Fruit fly (Drosophila melanogaster) whole organism, embryonic: ENCODE results near the gene CG18233.

Experiments
- Abd-B ChIP-seq: fragments of 200-800 bp; sonication (Bioruptor generic); optimal IDR thresholded peaks from 2 replicates; lab custom pipeline; 2018; ENCODE audit warnings: missing biosample characterization, mild to moderate bottlenecking, missing genetic modification characterization, moderate library complexity
- BEAF-32 ChIP-seq: fragments of 200-800 bp; sonication (Bioruptor generic); optimal IDR thresholded peaks from 3 replicates; lab custom pipeline; 2017; ENCODE audit warnings: missing biosample characterization, missing genetic modification characterization, mild to moderate bottlenecking, moderate library complexity, missing genetic modification reagents
- Blimp-1 ChIP-seq: fragments of 200-800 bp; sonication (Bioruptor generic); optimal IDR thresholded peaks from 3 replicates; lab custom pipeline; 2018; ENCODE audit warnings: missing biosample characterization, missing genetic modification characterization, mild to moderate bottlenecking, moderate library complexity, missing genetic modification reagents
- CG10321 ChIP-seq: fragments of 200-800 bp; sonication (Bioruptor generic); IDR thresholded peaks from 2 replicates; pipeline ENCODE4 v1.3.6; 2022; ENCODE audit warnings: missing biosample characterization, missing genetic modification characterization
- CG11085 ChIP-seq: fragments of 200-800 bp; sonication (Bioruptor generic); IDR thresholded peaks from 2 replicates; pipeline ENCODE4 v1.3.6; 2022; ENCODE audit warnings: missing biosample characterization, missing genetic modification characterization
- CG11247 ChIP-seq: fragments of 200-800 bp; sonication (Bioruptor generic); IDR thresholded peaks from 2 replicates; pipeline ENCODE4 v1.3.6; 2022; ENCODE audit warnings: missing biosample characterization, missing genetic modification characterization
- CG12391 ChIP-seq: fragments of 200-800 bp; sonication (Bioruptor generic); optimal IDR thresholded peaks from 3 replicates; lab custom pipeline; 2018; ENCODE audit warnings: missing biosample characterization, mild to moderate bottlenecking, missing genetic modification characterization, moderate library complexity
- CG12942 ChIP-seq: fragments of 200-800 bp; sonication (Bioruptor generic); optimal IDR thresholded peaks from 3 replicates; lab custom pipeline; 2016; ENCODE audit warnings: missing biosample characterization, missing genetic modification characterization
- CG14441 ChIP-seq: fragments of 200-800 bp; sonication (Bioruptor generic); IDR thresholded peaks from 2 replicates; pipeline ENCODE4 v1.3.6; 2022; ENCODE audit warnings: missing biosample characterization, missing genetic modification characterization
- CG16779 ChIP-seq: fragments of 200-800 bp; sonication (Bioruptor generic); IDR thresholded peaks from 2 replicates; pipeline ENCODE4 v1.3.6; 2022; ENCODE audit warnings: missing biosample characterization, missing genetic modification characterization
- CG17186 ChIP-seq: fragments of 200-800 bp; sonication (Bioruptor generic); optimal IDR thresholded peaks from 3 replicates; lab custom pipeline; 2017; ENCODE audit warnings: missing biosample characterization, missing genetic modification reagents, missing genetic modification characterization
- CG2712 ChIP-seq: fragments of 200-800 bp; optimal IDR thresholded peaks from 3 replicates; lab custom pipeline; 2019; ENCODE audit warnings: missing biosample characterization, mild to moderate bottlenecking, missing genetic modification characterization, moderate library complexity
- CG2889 ChIP-seq: fragments of 200-800 bp; sonication (Bioruptor generic); IDR thresholded peaks from 3 replicates; pipeline ENCODE4 v1.3.6; 2022; ENCODE audit warnings: missing biosample characterization, missing genetic modification characterization
- CG30431 ChIP-seq: fragments of 200-800 bp; sonication (Bioruptor generic); optimal IDR thresholded peaks from 2 replicates; lab custom pipeline; 2017; ENCODE audit warnings: missing biosample characterization, missing genetic modification characterization
- CG31365 ChIP-seq: fragments of 200-800 bp; sonication (Bioruptor generic); optimal IDR thresholded peaks from 2 replicates; lab custom pipeline; 2018; ENCODE audit warnings: missing biosample characterization, mild to moderate bottlenecking, missing genetic modification characterization
- CG32532 ChIP-seq: fragments of 200-800 bp; sonication (Bioruptor generic); IDR thresholded peaks from 2 replicates; pipeline ENCODE4 v1.3.6; 2022; ENCODE audit warnings: missing biosample characterization, missing genetic modification characterization
- CG33557 ChIP-seq: fragments of 200-800 bp; sonication (Bioruptor generic); optimal IDR thresholded peaks from 2 replicates; lab custom pipeline; 2019; ENCODE audit warnings: missing biosample characterization, mild to moderate bottlenecking, missing genetic modification characterization, moderate library complexity
- CG3726 ChIP-seq: fragments of 200-800 bp; sonication (Bioruptor generic); IDR thresholded peaks from 3 replicates; pipeline ENCODE4, ENCODE4 v1.3.6; 2022; ENCODE audit warnings: missing biosample characterization, missing genetic modification characterization
- CG4424 ChIP-seq: fragments of 200-800 bp; sonication (Bioruptor generic); optimal IDR thresholded peaks from 3 replicates; lab custom pipeline; 2016; ENCODE audit warnings: missing biosample characterization, missing genetic modification characterization
- CG6689 ChIP-seq: fragments of 200-800 bp; sonication (Bioruptor generic); IDR thresholded peaks from 2 replicates; pipeline ENCODE4 v1.3.6; 2022; ENCODE audit warnings: missing biosample characterization, missing genetic modification characterization
- CG7372 ChIP-seq: fragments of 200-800 bp; sonication (Bioruptor generic); IDR thresholded peaks from 2 replicates; pipeline ENCODE4 v1.3.6; 2022; ENCODE audit warnings: missing biosample characterization, missing genetic modification characterization
- CG7928 ChIP-seq: fragments of 200-800 bp; sonication (Bioruptor generic); optimal IDR thresholded peaks from 2 replicates; lab custom pipeline; 2017; ENCODE audit warnings: missing biosample characterization, mild to moderate bottlenecking, missing genetic modification characterization
- CG8924 ChIP-seq: fragments of 200-800 bp; optimal IDR thresholded peaks from 3 replicates; lab custom pipeline; 2019; ENCODE audit warnings: missing biosample characterization, mild to moderate bottlenecking, missing genetic modification characterization, moderate library complexity
- CG9876 ChIP-seq: fragments of 200-800 bp; sonication (Bioruptor generic); optimal IDR thresholded peaks from 2 replicates; lab custom pipeline; 2016; ENCODE audit warnings: missing biosample characterization, missing genetic modification characterization
- D ChIP-seq, 2 experiments: fragments of 200-800 bp in 1 of 2; fragments of >200 bp in 1 of 2; sonication (Bioruptor generic) in 1 of 2; optimal IDR thresholded peaks; 2 replicates in 1 of 2; 3 replicates in 1 of 2; lab custom pipeline; 2017; ENCODE audit warnings: mild to moderate bottlenecking in 1 of 2, missing biosample characterization in 1 of 2, missing genetic modification characterization in 1 of 2, missing genetic modification reagents in 1 of 2
- D19A ChIP-seq: fragments of 200-800 bp; optimal IDR thresholded peaks from 3 replicates; lab custom pipeline; 2019; ENCODE audit warnings: missing biosample characterization, mild to moderate bottlenecking, missing genetic modification characterization, moderate library complexity
- Doc2 ChIP-seq: fragments of 200-800 bp; sonication (Bioruptor generic); IDR thresholded peaks from 2 replicates; pipeline ENCODE4 v1.3.6; 2022; ENCODE audit warnings: missing biosample characterization, missing genetic modification characterization
- Eip74EF ChIP-seq, 2 experiments: fragments of 200-800 bp in 1 of 2; fragments of >200 bp in 1 of 2; sonication (Bioruptor generic) in 1 of 2; optimal IDR thresholded peaks; 2 replicates each; lab custom pipeline; 2017 to 2019; ENCODE audit warnings: missing biosample characterization in 2 of 2, missing genetic modification characterization in 2 of 2, mild to moderate bottlenecking in 1 of 2, moderate library complexity in 1 of 2
- Elba2 ChIP-seq: fragments of 200-800 bp; sonication (Bioruptor generic); optimal IDR thresholded peaks from 3 replicates; lab custom pipeline; 2016; ENCODE audit warnings: missing biosample characterization, missing genetic modification characterization
- H15 ChIP-seq: fragments of 200-800 bp; sonication (Bioruptor generic); IDR thresholded peaks from 3 replicates; pipeline ENCODE4 v1.3.6; 2022; ENCODE audit warnings: missing biosample characterization, missing genetic modification characterization
- NC2β ChIP-seq: fragments of 200-800 bp; sonication (Bioruptor generic); optimal IDR thresholded peaks from 2 replicates; lab custom pipeline; 2016; ENCODE audit warnings: missing biosample characterization, missing genetic modification characterization
- NfI ChIP-seq: fragments of 200-800 bp; sonication (Bioruptor generic); optimal IDR thresholded peaks from 3 replicates; lab custom pipeline; 2018; ENCODE audit warnings: missing biosample characterization, mild to moderate bottlenecking, missing genetic modification characterization, moderate library complexity
- Opbp ChIP-seq: fragments of 200-800 bp; sonication (Bioruptor generic); IDR thresholded peaks from 3 replicates; pipeline ENCODE4 v1.3.6; 2022; ENCODE audit warnings: missing biosample characterization, missing genetic modification characterization; ENCODE audit not compliant: partially characterized antibody
- Poxn ChIP-seq: fragments of 200-800 bp; sonication (Bioruptor generic); IDR thresholded peaks from 2 replicates; pipeline ENCODE4 v1.3.6; 2022; ENCODE audit warnings: missing biosample characterization, missing genetic modification characterization
- Xrp1 ChIP-seq: fragments of 200-800 bp; sonication (Bioruptor generic); IDR thresholded peaks from 2 replicates; pipeline ENCODE4 v1.3.6; 2022; ENCODE audit warnings: missing biosample characterization, missing genetic modification characterization
- ap ChIP-seq: fragments of 200-800 bp; sonication (Bioruptor generic); IDR thresholded peaks from 2 replicates; pipeline ENCODE4 v1.3.6; 2022; ENCODE audit warnings: missing biosample characterization, missing genetic modification characterization
- ato ChIP-seq: fragments of 200-800 bp; sonication (Bioruptor generic); IDR thresholded peaks from 2 replicates; pipeline ENCODE4 v1.3.6; 2022; ENCODE audit warnings: missing biosample characterization, missing genetic modification characterization; ENCODE audit not compliant: partially characterized antibody
- croc ChIP-seq: fragments of 200-800 bp; sonication (Bioruptor generic); conservative IDR thresholded peaks from 3 replicates; pipeline ENCODE4 v1.3.6; 2022; ENCODE audit warnings: missing biosample characterization, missing genetic modification characterization
- dpn ChIP-seq, 2 experiments: fragments of 200-800 bp; sonication (Bioruptor generic); optimal IDR thresholded peaks; 3 replicates each; lab custom pipeline; 2016; ENCODE audit warnings: missing biosample characterization in 2 of 2, missing genetic modification characterization in 2 of 2
- ewg ChIP-seq: fragments of 200-800 bp; sonication (Bioruptor generic); optimal IDR thresholded peaks from 3 replicates; lab custom pipeline; 2017; ENCODE audit warnings: mild to moderate bottlenecking, missing biosample characterization, missing genetic modification reagents, missing genetic modification characterization
- exex ChIP-seq: fragments of 200-800 bp; sonication (Bioruptor generic); optimal IDR thresholded peaks from 4 replicates; lab custom pipeline; 2018; ENCODE audit warnings: missing biosample characterization, mild to moderate bottlenecking, missing genetic modification characterization, moderate library complexity
- h ChIP-seq: fragments of >200 bp; optimal IDR thresholded peaks from 2 replicates; lab custom pipeline; 2017
- hb ChIP-seq: fragments of 200-800 bp; sonication (Bioruptor generic); IDR thresholded peaks from 3 replicates; pipeline ENCODE4 v1.3.6; 2022; ENCODE audit warnings: missing biosample characterization, missing genetic modification characterization; ENCODE audit not compliant: partially characterized antibody
- ind ChIP-seq: fragments of 200-800 bp; sonication (Bioruptor generic); optimal IDR thresholded peaks from 3 replicates; lab custom pipeline; 2016; ENCODE audit warnings: missing biosample characterization, missing genetic modification characterization
- inv ChIP-seq: fragments of 200-800 bp; sonication (Bioruptor generic); IDR thresholded peaks from 2 replicates; pipeline ENCODE4 v1.3.6; 2022; ENCODE audit warnings: missing biosample characterization, missing genetic modification characterization; ENCODE audit not compliant: partially characterized antibody
- lilli ChIP-seq: fragments of 200-800 bp; sonication (Bioruptor generic); optimal IDR thresholded peaks from 3 replicates; lab custom pipeline; 2016; ENCODE audit warnings: missing biosample characterization, missing genetic modification characterization
- pan ChIP-seq, 4 experiments: fragments of >200 bp in 3 of 4; fragments of 200-800 bp in 1 of 4; sonication (Bioruptor generic) in 1 of 4; optimal IDR thresholded peaks in 3 of 4; IDR thresholded peaks in 1 of 4; 2 replicates each; pipeline versions ENCODE4 v1.3.6 to Lab custom; 2017 to 2022; ENCODE audit warnings: missing biosample characterization in 2 of 4, missing genetic modification characterization in 2 of 4, mixed read lengths in 1 of 4
- pnt ChIP-seq: fragments of 200-800 bp; sonication (Bioruptor generic); optimal IDR thresholded peaks from 3 replicates; lab custom pipeline; 2016; ENCODE audit warnings: missing biosample characterization, missing genetic modification characterization
- sisA ChIP-seq: fragments of 200-800 bp; sonication (Bioruptor generic); IDR thresholded peaks from 2 replicates; pipeline ENCODE4 v1.3.6; 2022; ENCODE audit warnings: missing biosample characterization, missing genetic modification characterization
- wor ChIP-seq: fragments of 200-800 bp; sonication (Bioruptor generic); IDR thresholded peaks from 2 replicates; pipeline ENCODE4 v1.3.6; 2022; ENCODE audit warnings: missing biosample characterization, missing genetic modification characterization

The CG18233 gene

DNA sequence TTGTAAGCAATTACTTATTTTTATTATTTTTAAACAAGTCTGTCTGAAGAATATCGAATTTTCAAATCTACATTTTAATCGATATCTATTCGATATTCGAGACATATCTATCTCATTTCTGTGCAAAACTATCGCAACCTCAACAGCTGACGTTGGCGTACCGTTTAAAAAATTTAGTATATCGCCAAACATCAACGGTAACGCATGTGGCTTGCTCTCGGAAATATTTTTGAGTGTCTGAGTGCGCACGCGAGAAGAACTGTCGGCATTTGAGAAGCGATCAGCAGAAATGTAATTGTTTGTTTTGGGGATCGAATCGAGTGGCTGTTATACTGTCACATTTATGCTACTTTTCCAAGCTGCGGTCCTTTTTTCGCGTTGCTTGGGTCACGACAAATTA lies 20.5 kb downstream of the CG18233 start, which contains the start of gene MYPT-75D (continued):
- TF ChIP-seq D19A, result peak; percentile 36
- no peak for TF ChIP-seq Doc2
- TF ChIP-seq CG12942 (GFP tag; lab: Kevin White, UChicago), result no peak
- peak; percentile 21 for TF ChIP-seq NfI (GFP tag; lab: Kevin White, UChicago)
- peak; percentile 24 for TF ChIP-seq CG33557 (GFP tag; lab: Kevin White, UChicago)
- TF ChIP-seq CG11247 (GFP tag; lab: Robert Waterston, UW), result no peak
- TF ChIP-seq hb (GFP tag; lab: Robert Waterston, UW), result peak; percentile 68; the same call in 2 of the 3 replicates
- TF ChIP-seq Opbp (GFP tag; lab: Robert Waterston, UW), result peak; percentile 97
- no peak for TF ChIP-seq croc (GFP tag; lab: Robert Waterston, UW)
- TF ChIP-seq CG2889 (GFP tag; lab: Robert Waterston, UW), result no peak
- no peak for TF ChIP-seq ap (GFP tag; lab: Robert Waterston, UW)
- TF ChIP-seq CG2712 (tag; lab: Kevin White, UChicago), result peak; percentile 46
- no peak for TF ChIP-seq Poxn (GFP tag; lab: Robert Waterston, UW)
- TF ChIP-seq h, result no peak
- TF ChIP-seq Elba2 (GFP tag; lab: Kevin White, UChicago), result no peak
- no peak for TF ChIP-seq CG10321 (GFP tag; lab: Robert Waterston, UW)
- peak; percentile 24 for TF ChIP-seq CG31365 (tag; lab: Kevin White, UChicago)
- peak; percentile 56 for TF ChIP-seq CG8924
- TF ChIP-seq CG4424 (GFP tag; lab: Kevin White, UChicago), result no peak
- TF ChIP-seq exex, result peak; percentile 39
- peak in 1 of 2 experiments; percentile 19 for TF ChIP-seq Eip74EF (GFP tag; optimal IDR thresholded peaks at IDR 0.05; lab: Kevin White, UChicago)
- no peak for TF ChIP-seq pan (optimal IDR thresholded peaks at IDR 0.05; lab: Kevin White, UChicago)
- peak in 1 of 2 experiments; percentile 12 for TF ChIP-seq pan (GFP tag; optimal IDR thresholded peaks at IDR 0.05 in 1 of 2, IDR thresholded peaks at IDR 0.05 in 1 of 2)
- peak; percentile 82 for TF ChIP-seq inv (GFP tag; lab: Robert Waterston, UW)
- TF ChIP-seq dpn (GFP tag; optimal IDR thresholded peaks at IDR 0.05; lab: Kevin White, UChicago), result peak in 1 of 2 experiments; percentile 27
- no peak for TF ChIP-seq CG14441 (GFP tag; lab: Robert Waterston, UW)
- TF ChIP-seq NC2β, result no peak
- peak; percentile 29; the same call in 1 of the 2 replicates for TF ChIP-seq CG32532
- TF ChIP-seq CG6689 (GFP tag; lab: Robert Waterston, UW), result no peak
- no peak for TF ChIP-seq H15
- TF ChIP-seq CG30431 (GFP tag; lab: Kevin White, UChicago), result no peak
- TF ChIP-seq sisA (GFP tag; lab: Robert Waterston, UW), result no peak
- no peak for TF ChIP-seq Blimp-1
- TF ChIP-seq wor (GFP tag; lab: Robert Waterston, UW), result no peak
- TF ChIP-seq ewg, result no peak
- TF ChIP-seq CG16779 (GFP tag; lab: Robert Waterston, UW), result 0 out of 2 replicates have a peak, but pooled peaks have one; percentile 35
- TF ChIP-seq pnt (GFP tag; lab: Kevin White, UChicago), result no peak
- no peak for TF ChIP-seq CG11085 (GFP tag; lab: Robert Waterston, UW)
- no peak for TF ChIP-seq lilli (GFP tag; lab: Kevin White, UChicago)
- TF ChIP-seq ind (GFP tag; lab: Kevin White, UChicago), result no peak
- peak; percentile 89 for TF ChIP-seq BEAF-32 (GFP tag; lab: Kevin White, UChicago)
- TF ChIP-seq CG9876 (GFP tag; lab: Kevin White, UChicago), result no peak
- no peak for TF ChIP-seq D (optimal IDR thresholded peaks at IDR 0.05; lab: Kevin White, UChicago)
- TF ChIP-seq D (GFP tag; optimal IDR thresholded peaks at IDR 0.05; lab: Kevin White, UChicago), result no peak
- TF ChIP-seq ato (GFP tag; lab: Robert Waterston, UW), result peak; percentile 88
- TF ChIP-seq CG7372, result no peak
- TF ChIP-seq Xrp1 (GFP tag; lab: Robert Waterston, UW), result 0 out of 2 replicates have a peak, but pooled peaks have one; percentile 6
- no peak for TF ChIP-seq Abd-B (GFP tag; lab: Kevin White, UChicago)
- no peak for TF ChIP-seq CG3726 (GFP tag; lab: Robert Waterston, UW)
- peak; percentile 55 for TF ChIP-seq CG17186 (GFP tag; lab: Kevin White, UChicago)
- TF ChIP-seq CG7928, result no peak
- peak; percentile 31 for TF ChIP-seq CG12391 (tag; lab: Kevin White, UChicago)
